Fruit fly (Drosophila melanogaster) whole organism, embryonic: Measurements from ENCODE around the gene Kat60.

Experiments
- BEAF-32 ChIP-seq: fragments of 200-800 bp; sonication (Bioruptor generic); optimal IDR thresholded peaks from 3 replicates; lab custom pipeline; 2017; ENCODE audit warnings: missing biosample characterization, missing genetic modification characterization, mild to moderate bottlenecking, moderate library complexity, missing genetic modification reagents
- Bdp1 ChIP-seq: fragments of 200-800 bp; sonication (Bioruptor generic); optimal IDR thresholded peaks from 3 replicates; lab custom pipeline; 2016; ENCODE audit warnings: missing biosample characterization, missing genetic modification characterization
- Blimp-1 ChIP-seq: fragments of 200-800 bp; sonication (Bioruptor generic); optimal IDR thresholded peaks from 3 replicates; lab custom pipeline; 2018; ENCODE audit warnings: missing biosample characterization, missing genetic modification characterization, mild to moderate bottlenecking, moderate library complexity, missing genetic modification reagents
- CG11696 ChIP-seq: fragments of 200-800 bp; sonication (Bioruptor generic); IDR thresholded peaks from 2 replicates; pipeline ENCODE4 v1.3.6; 2022; ENCODE audit warnings: missing biosample characterization, missing genetic modification characterization
- CG12155 ChIP-seq: fragments of 200-800 bp; sonication (Bioruptor generic); optimal IDR thresholded peaks from 3 replicates; lab custom pipeline; 2016; ENCODE audit warnings: missing biosample characterization, missing genetic modification characterization
- CG13424 ChIP-seq: fragments of 200-800 bp; sonication (Bioruptor generic); optimal IDR thresholded peaks from 2 replicates; lab custom pipeline; 2019; ENCODE audit warnings: missing biosample characterization, mild to moderate bottlenecking, missing genetic modification characterization, moderate library complexity
- CG17361 ChIP-seq: fragments of 200-800 bp; sonication (Bioruptor generic); IDR thresholded peaks from 3 replicates; pipeline ENCODE4 v1.3.6; 2022; ENCODE audit warnings: missing biosample characterization, missing genetic modification characterization
- CG17385 ChIP-seq: fragments of 200-800 bp; sonication (Bioruptor generic); optimal IDR thresholded peaks from 3 replicates; lab custom pipeline; 2018; ENCODE audit warnings: missing biosample characterization, mild to moderate bottlenecking, missing genetic modification characterization
- CG2199 ChIP-seq: fragments of 200-800 bp; sonication (Bioruptor generic); IDR thresholded peaks from 3 replicates; pipeline ENCODE4 v1.3.6; 2022; ENCODE audit warnings: missing biosample characterization, missing genetic modification characterization
- CG2678 ChIP-seq: fragments of 200-800 bp; sonication (Bioruptor generic); optimal IDR thresholded peaks from 3 replicates; lab custom pipeline; 2019; ENCODE audit warnings: missing biosample characterization, mild to moderate bottlenecking, missing genetic modification characterization, moderate library complexity
- CG33557 ChIP-seq: fragments of 200-800 bp; sonication (Bioruptor generic); optimal IDR thresholded peaks from 2 replicates; lab custom pipeline; 2019; ENCODE audit warnings: missing biosample characterization, mild to moderate bottlenecking, missing genetic modification characterization, moderate library complexity
- CG3995 ChIP-seq: fragments of 200-800 bp; sonication (Bioruptor generic); optimal IDR thresholded peaks from 3 replicates; lab custom pipeline; 2016; ENCODE audit warnings: missing biosample characterization, missing genetic modification characterization
- CG4404 ChIP-seq: fragments of 200-800 bp; sonication (Bioruptor generic); IDR thresholded peaks from 2 replicates; pipeline ENCODE4 v1.3.6; 2022; ENCODE audit warnings: missing biosample characterization, missing genetic modification characterization
- CG5953 ChIP-seq: fragments of 200-800 bp; sonication (Bioruptor generic); IDR thresholded peaks from 2 replicates; pipeline ENCODE4 v1.3.6; 2022; ENCODE audit warnings: missing biosample characterization, missing genetic modification characterization
- CG8290 ChIP-seq, 3 experiments: fragments of 200-800 bp; sonication (Bioruptor generic); optimal IDR thresholded peaks; 2 replicates each; lab custom pipeline; 2016 to 2019; ENCODE audit warnings: missing biosample characterization in 3 of 3, missing genetic modification characterization in 3 of 3, mild to moderate bottlenecking in 2 of 3, moderate library complexity in 1 of 3
- CG8388 ChIP-seq: fragments of 200-800 bp; sonication (Bioruptor generic); optimal IDR thresholded peaks from 2 replicates; lab custom pipeline; 2019; ENCODE audit warnings: missing biosample characterization, mild to moderate bottlenecking, missing genetic modification characterization, moderate library complexity
- CG9817 ChIP-seq: fragments of 200-800 bp; sonication (Bioruptor generic); optimal IDR thresholded peaks from 2 replicates; lab custom pipeline; 2018; ENCODE audit warnings: missing biosample characterization, mild to moderate bottlenecking, missing genetic modification characterization, moderate library complexity
- CG9932 ChIP-seq: fragments of 200-800 bp; sonication (Bioruptor generic); IDR thresholded peaks from 2 replicates; pipeline ENCODE4 v1.3.6; 2022; ENCODE audit warnings: missing biosample characterization, missing genetic modification characterization
- CHES-1-like ChIP-seq: fragments of 200-800 bp; sonication (Bioruptor generic); optimal IDR thresholded peaks from 2 replicates; lab custom pipeline; 2016; ENCODE audit warnings: missing biosample characterization, missing genetic modification characterization
- CTCF ChIP-seq: fragments of 200-800 bp; sonication (Bioruptor generic); optimal IDR thresholded peaks from 2 replicates; lab custom pipeline; 2017; ENCODE audit warnings: missing biosample characterization, mild to moderate bottlenecking, missing genetic modification characterization, moderate library complexity
- Fer2 ChIP-seq: fragments of 200-800 bp; sonication (Bioruptor generic); optimal IDR thresholded peaks from 2 replicates; lab custom pipeline; 2018; ENCODE audit warnings: missing biosample characterization, mild to moderate bottlenecking, missing genetic modification characterization, moderate library complexity
- Hr51 ChIP-seq, 2 experiments: fragments of 200-800 bp; sonication (Bioruptor generic); optimal IDR thresholded peaks; 2 replicates in 1 of 2; 3 replicates in 1 of 2; lab custom pipeline; 2016 to 2018; ENCODE audit warnings: missing biosample characterization in 2 of 2, missing genetic modification characterization in 2 of 2, mild to moderate bottlenecking in 1 of 2, moderate library complexity in 1 of 2
- MESR4 ChIP-seq: fragments of 200-800 bp; sonication (Bioruptor generic); optimal IDR thresholded peaks from 2 replicates; lab custom pipeline; 2018; ENCODE audit warnings: missing biosample characterization, mild to moderate bottlenecking, missing genetic modification characterization, moderate library complexity
- NC2α ChIP-seq: fragments of 200-800 bp; sonication (Bioruptor generic); optimal IDR thresholded peaks from 2 replicates; lab custom pipeline; 2016; ENCODE audit warnings: missing biosample characterization, missing genetic modification characterization
- Nf-YC ChIP-seq: fragments of 200-800 bp; optimal IDR thresholded peaks from 3 replicates; lab custom pipeline; 2019; ENCODE audit warnings: missing biosample characterization, mild to moderate bottlenecking, missing genetic modification characterization, moderate library complexity
- Rx ChIP-seq: fragments of 200-800 bp; sonication (Bioruptor generic); IDR thresholded peaks from 2 replicates; pipeline ENCODE4 v1.3.6; 2022; ENCODE audit warnings: missing biosample characterization, missing genetic modification characterization
- Sry-δ ChIP-seq: fragments of 200-800 bp; sonication (Bioruptor generic); optimal IDR thresholded peaks from 2 replicates; lab custom pipeline; 2016; ENCODE audit warnings: missing biosample characterization, missing genetic modification characterization
- Stat92E ChIP-seq, 3 experiments: fragments of >200 bp in 2 of 3; fragments of 200-800 bp in 1 of 3; sonication (Bioruptor generic) in 1 of 3; optimal IDR thresholded peaks; 2 replicates each; lab custom pipeline; 2017 to 2019; ENCODE audit warnings: missing biosample characterization in 3 of 3, missing genetic modification characterization in 3 of 3, mild to moderate bottlenecking in 1 of 3, moderate library complexity in 1 of 3
- Vsx1 ChIP-seq: fragments of 200-800 bp; sonication (Bioruptor generic); optimal IDR thresholded peaks from 2 replicates; lab custom pipeline; 2017; ENCODE audit warnings: missing biosample characterization, mild to moderate bottlenecking, missing genetic modification characterization, missing genetic modification reagents
- caup ChIP-seq: fragments of 200-800 bp; sonication (Bioruptor generic); optimal IDR thresholded peaks from 3 replicates; lab custom pipeline; 2017; ENCODE audit warnings: missing biosample characterization, mild to moderate bottlenecking, missing genetic modification characterization, moderate library complexity; ENCODE audit not compliant: severe bottlenecking
- chn ChIP-seq: fragments of 200-800 bp; sonication (Bioruptor generic); optimal IDR thresholded peaks from 2 replicates; lab custom pipeline; 2016; ENCODE audit warnings: missing biosample characterization, missing genetic modification characterization
- ci ChIP-seq: fragments of 200-800 bp; sonication (Bioruptor generic); IDR thresholded peaks from 3 replicates; pipeline ENCODE4 v1.3.6; 2022; ENCODE audit warnings: missing biosample characterization, missing genetic modification characterization
- crp ChIP-seq, 2 experiments: fragments of 200-800 bp; sonication (Bioruptor generic); optimal IDR thresholded peaks; 2 replicates in 1 of 2; 3 replicates in 1 of 2; lab custom pipeline; 2017; ENCODE audit warnings: missing biosample characterization in 2 of 2, missing genetic modification characterization in 2 of 2, mild to moderate bottlenecking in 1 of 2, moderate library complexity in 1 of 2
- dm ChIP-seq: fragments of 200-800 bp; sonication (Bioruptor generic); optimal IDR thresholded peaks from 3 replicates; lab custom pipeline; 2016; ENCODE audit warnings: missing biosample characterization, missing genetic modification characterization
- gce ChIP-seq: fragments of 200-800 bp; sonication (Bioruptor generic); IDR thresholded peaks from 3 replicates; pipeline ENCODE4 v1.3.6; 2022; ENCODE audit warnings: missing biosample characterization, missing genetic modification characterization
- hb ChIP-seq: fragments of 200-800 bp; sonication (Bioruptor generic); IDR thresholded peaks from 3 replicates; pipeline ENCODE4 v1.3.6; 2022; ENCODE audit warnings: missing biosample characterization, missing genetic modification characterization; ENCODE audit not compliant: partially characterized antibody
- her ChIP-seq: fragments of 200-800 bp; sonication (Bioruptor generic); optimal IDR thresholded peaks from 2 replicates; lab custom pipeline; 2016; ENCODE audit warnings: missing biosample characterization, missing genetic modification characterization
- jigr1 ChIP-seq: fragments of 200-800 bp; sonication (Bioruptor generic); IDR thresholded peaks from 3 replicates; pipeline ENCODE4 v1.3.6; 2022; ENCODE audit warnings: missing biosample characterization, missing genetic modification characterization
- lab ChIP-seq: fragments of 200-800 bp; sonication (Bioruptor generic); optimal IDR thresholded peaks from 3 replicates; lab custom pipeline; 2017; ENCODE audit warnings: missing biosample characterization, missing genetic modification characterization, mild to moderate bottlenecking, moderate library complexity, missing genetic modification reagents
- maf-S ChIP-seq: fragments of 200-800 bp; sonication (Bioruptor generic); optimal IDR thresholded peaks from 2 replicates; lab custom pipeline; 2016; ENCODE audit warnings: missing biosample characterization, missing genetic modification characterization
- mam ChIP-seq: fragments of 200-800 bp; sonication (Bioruptor generic); optimal IDR thresholded peaks from 3 replicates; lab custom pipeline; 2016; ENCODE audit warnings: missing biosample characterization, missing genetic modification characterization
- pzg ChIP-seq: fragments of 200-800 bp; sonication (Bioruptor generic); optimal IDR thresholded peaks from 3 replicates; lab custom pipeline; 2018; ENCODE audit warnings: missing biosample characterization, mild to moderate bottlenecking, missing genetic modification characterization, moderate library complexity
- row ChIP-seq: fragments of 200-800 bp; sonication (Bioruptor generic); IDR thresholded peaks from 3 replicates; pipeline ENCODE4 v1.3.6; 2022; ENCODE audit warnings: missing biosample characterization, missing genetic modification characterization
- salm ChIP-seq: fragments of 200-800 bp; sonication (Bioruptor generic); optimal IDR thresholded peaks from 2 replicates; lab custom pipeline; 2018; ENCODE audit warnings: missing biosample characterization, mild to moderate bottlenecking, missing genetic modification characterization
- sens ChIP-seq: fragments of 200-800 bp; sonication (Bioruptor generic); peaks from one replicate; lab custom pipeline; 2016; ENCODE audit warnings: missing biosample characterization, missing genetic modification characterization
- seq ChIP-seq: fragments of 200-800 bp; sonication (Bioruptor generic); IDR thresholded peaks from 2 replicates; pipeline ENCODE4 v1.3.6; 2022; ENCODE audit warnings: missing biosample characterization, missing genetic modification characterization
- sima ChIP-seq: fragments of 200-800 bp; sonication (Bioruptor generic); optimal IDR thresholded peaks from 2 replicates; lab custom pipeline; 2016; ENCODE audit warnings: missing biosample characterization, missing genetic modification characterization
- trem ChIP-seq: fragments of 200-800 bp; optimal IDR thresholded peaks from 3 replicates; lab custom pipeline; 2019; ENCODE audit warnings: missing biosample characterization, mild to moderate bottlenecking, missing genetic modification characterization, moderate library complexity
- ttk ChIP-seq: fragments of 200-800 bp; sonication (Bioruptor generic); IDR thresholded peaks from 2 replicates; pipeline ENCODE4 v2.1.2; 2022; ENCODE audit warnings: missing biosample characterization, missing genetic modification characterization
- twi ChIP-seq: fragments of 200-800 bp; optimal IDR thresholded peaks from 2 replicates; lab custom pipeline; 2019; ENCODE audit warnings: missing biosample characterization, mild to moderate bottlenecking, missing genetic modification characterization, moderate library complexity
- usp ChIP-seq: fragments of >200 bp; optimal IDR thresholded peaks from 2 replicates; lab custom pipeline; 2017; ENCODE audit warnings: missing biosample characterization, missing genetic modification characterization
- vfl ChIP-seq: fragments of 200-800 bp; sonication (Bioruptor generic); optimal IDR thresholded peaks from 2 replicates; lab custom pipeline; 2016; ENCODE audit warnings: missing biosample characterization, missing genetic modification characterization

The Kat60 gene

DNA sequence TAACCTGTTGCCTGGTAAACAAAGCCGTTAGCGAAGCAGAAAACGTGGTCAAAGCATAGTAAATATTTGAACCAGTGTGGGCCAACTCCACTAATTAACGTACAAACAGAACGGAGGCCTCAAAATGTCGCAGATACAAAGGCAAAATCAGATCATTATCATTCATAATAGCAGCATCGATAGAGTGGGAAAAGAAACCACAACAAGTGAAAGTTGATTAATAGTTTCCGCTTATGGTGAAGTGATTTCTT, 24.0 kb downstream of the Kat60 start:
- no peak for TF ChIP-seq Sry-δ (GFP tag; lab: Kevin White, UChicago)
- TF ChIP-seq Hr51 (GFP tag; optimal IDR thresholded peaks at IDR 0.05; lab: Kevin White, UChicago): no peak
- no peak for TF ChIP-seq CG17361 (GFP tag; lab: Robert Waterston, UW)
- no peak for TF ChIP-seq chn (GFP tag; lab: Kevin White, UChicago)
- TF ChIP-seq twi: no peak
- TF ChIP-seq lab (GFP tag; lab: Kevin White, UChicago): peak; percentile 20
- TF ChIP-seq seq (GFP tag; lab: Robert Waterston, UW): peak; percentile 31; the same call in 1 of the 2 replicates
- no peak for TF ChIP-seq CG2199 (GFP tag; lab: Robert Waterston, UW)
- TF ChIP-seq CG9817 (tag; lab: Kevin White, UChicago): no peak
- TF ChIP-seq NC2α: no peak
- TF ChIP-seq CG4404 (GFP tag; lab: Robert Waterston, UW): no peak
- TF ChIP-seq Vsx1 (GFP tag; lab: Kevin White, UChicago): no peak
- no peak for TF ChIP-seq Nf-YC (tag; lab: Kevin White, UChicago)
- TF ChIP-seq pzg (GFP tag; lab: Kevin White, UChicago): no peak
- no peak for TF ChIP-seq CHES-1-like
- TF ChIP-seq CG3995 (GFP tag; lab: Kevin White, UChicago): no peak
- peak; percentile 7 for TF ChIP-seq CG2678 (tag; lab: Kevin White, UChicago)
- peak; percentile 35; the same call in 1 of the 2 replicates for TF ChIP-seq CG5953 (GFP tag; lab: Robert Waterston, UW)
- TF ChIP-seq CTCF (GFP tag; lab: Kevin White, UChicago): no peak
- TF ChIP-seq CG8388: no peak
- peak; percentile 58 for TF ChIP-seq sens
- TF ChIP-seq mam (GFP tag; lab: Kevin White, UChicago): no peak
- TF ChIP-seq CG17385 (GFP tag; lab: Kevin White, UChicago): no peak
- no peak for TF ChIP-seq usp
- TF ChIP-seq caup (GFP tag; lab: Kevin White, UChicago): peak; percentile 5
- TF ChIP-seq gce (GFP tag; lab: Robert Waterston, UW): no peak
- TF ChIP-seq CG33557 (GFP tag; lab: Kevin White, UChicago): no peak
- no peak for TF ChIP-seq vfl (GFP tag; lab: Kevin White, UChicago)
- no peak for TF ChIP-seq CG11696 (GFP tag; lab: Robert Waterston, UW)
- TF ChIP-seq trem (tag; lab: Kevin White, UChicago): no peak
- TF ChIP-seq row (GFP tag; lab: Robert Waterston, UW): no peak
- TF ChIP-seq ttk (GFP tag; lab: Robert Waterston, UW): no peak
- no peak for TF ChIP-seq hb
- no peak for TF ChIP-seq Fer2
- no peak for TF ChIP-seq maf-S (GFP tag; lab: Kevin White, UChicago)
- no peak for TF ChIP-seq CG12155 (GFP tag; lab: Kevin White, UChicago)
- TF ChIP-seq her (GFP tag; lab: Kevin White, UChicago): no peak
- no peak for TF ChIP-seq Rx (GFP tag; lab: Robert Waterston, UW)
- no peak for TF ChIP-seq salm
- TF ChIP-seq crp (GFP tag; optimal IDR thresholded peaks at IDR 0.05; lab: Kevin White, UChicago): no peak
- no peak for TF ChIP-seq MESR4 (GFP tag; lab: Kevin White, UChicago)
- TF ChIP-seq BEAF-32 (GFP tag; lab: Kevin White, UChicago): no peak
- no peak for TF ChIP-seq CG13424 (tag; lab: Kevin White, UChicago)
- no peak for TF ChIP-seq Stat92E (GFP tag; optimal IDR thresholded peaks at IDR 0.05; lab: Kevin White, UChicago)
- no peak for TF ChIP-seq CG8290 (GFP tag; optimal IDR thresholded peaks at IDR 0.05; lab: Kevin White, UChicago)
- TF ChIP-seq CG8290 (tag; optimal IDR thresholded peaks at IDR 0.05; lab: Kevin White, UChicago): peak in 1 of 2 experiments; percentile 32
- TF ChIP-seq CG9932: no peak
- TF ChIP-seq Bdp1 (GFP tag; lab: Kevin White, UChicago): no peak
- no peak for TF ChIP-seq ci (GFP tag; lab: Robert Waterston, UW)
- TF ChIP-seq sima: no peak
- no peak for TF ChIP-seq dm (GFP tag; lab: Kevin White, UChicago)
- TF ChIP-seq Blimp-1: peak; percentile 69
- no peak for TF ChIP-seq jigr1 (GFP tag; lab: Robert Waterston, UW)
